Fruit fly (Drosophila melanogaster) whole organism, embryonic: ENCODE results near the gene Sec13.

Source experiments
- ATbp ChIP-seq: fragments of 200-800 bp; sonication (Bioruptor generic); optimal IDR thresholded peaks from 2 replicates; lab custom pipeline; 2017; ENCODE audit warnings: missing biosample characterization, mild to moderate bottlenecking, missing genetic modification characterization, missing genetic modification reagents
- Atf6 ChIP-seq: fragments of 200-800 bp; sonication (Bioruptor generic); IDR thresholded peaks from 2 replicates; pipeline ENCODE4 v1.3.6; 2022; ENCODE audit warnings: missing biosample characterization, missing genetic modification characterization
- CG11247 ChIP-seq: fragments of 200-800 bp; sonication (Bioruptor generic); IDR thresholded peaks from 2 replicates; pipeline ENCODE4 v1.3.6; 2022; ENCODE audit warnings: missing biosample characterization, missing genetic modification characterization
- CG12104 ChIP-seq: fragments of 200-800 bp; sonication (Bioruptor generic); optimal IDR thresholded peaks from 3 replicates; lab custom pipeline; 2016; ENCODE audit warnings: missing biosample characterization, missing genetic modification characterization
- CG13287 ChIP-seq: fragments of 200-800 bp; sonication (Bioruptor generic); IDR thresholded peaks from 2 replicates; pipeline ENCODE4 v1.3.6; 2022; ENCODE audit warnings: missing biosample characterization, missing genetic modification characterization; ENCODE audit not compliant: partially characterized antibody
- CG17328 ChIP-seq: fragments of 200-800 bp; sonication (Bioruptor generic); IDR thresholded peaks from 2 replicates; pipeline ENCODE4 v1.3.6; 2022; ENCODE audit warnings: missing biosample characterization, missing genetic modification characterization
- CG17568 ChIP-seq: fragments of 200-800 bp; sonication (Bioruptor generic); optimal IDR thresholded peaks from 2 replicates; lab custom pipeline; 2018; ENCODE audit warnings: missing biosample characterization, mild to moderate bottlenecking, missing genetic modification characterization, moderate library complexity
- CG2116 ChIP-seq: fragments of 200-800 bp; sonication (Bioruptor generic); optimal IDR thresholded peaks from 3 replicates; lab custom pipeline; 2018; ENCODE audit warnings: missing biosample characterization, mild to moderate bottlenecking, missing genetic modification characterization
- CG31224 ChIP-seq: fragments of 200-800 bp; sonication (Bioruptor generic); IDR thresholded peaks from 2 replicates; pipeline ENCODE4 v1.3.6; 2022; ENCODE audit warnings: missing biosample characterization, missing genetic modification characterization
- CG31388 ChIP-seq: fragments of 200-800 bp; sonication (Bioruptor generic); optimal IDR thresholded peaks from 2 replicates; lab custom pipeline; 2016; ENCODE audit warnings: missing biosample characterization, missing genetic modification characterization
- CG42726 ChIP-seq: fragments of 200-800 bp; sonication (Bioruptor generic); IDR thresholded peaks from 2 replicates; pipeline ENCODE4 v1.3.6; 2022; ENCODE audit warnings: missing biosample characterization, missing genetic modification characterization; ENCODE audit not compliant: partially characterized antibody
- CG5180 ChIP-seq: fragments of 200-800 bp; sonication (Bioruptor generic); optimal IDR thresholded peaks from 3 replicates; lab custom pipeline; 2017; ENCODE audit warnings: missing biosample characterization, missing genetic modification characterization, mild to moderate bottlenecking, moderate library complexity, missing genetic modification reagents
- CG7357 ChIP-seq: fragments of 200-800 bp; sonication (Bioruptor generic); IDR thresholded peaks from 3 replicates; pipeline ENCODE4 v1.3.6; 2022; ENCODE audit warnings: missing biosample characterization, missing genetic modification characterization
- D19B ChIP-seq: fragments of 200-800 bp; sonication (Bioruptor generic); optimal IDR thresholded peaks from 2 replicates; lab custom pipeline; 2017; ENCODE audit warnings: missing biosample characterization, mild to moderate bottlenecking, missing genetic modification characterization
- Fer2 ChIP-seq: fragments of 200-800 bp; sonication (Bioruptor generic); optimal IDR thresholded peaks from 2 replicates; lab custom pipeline; 2018; ENCODE audit warnings: missing biosample characterization, mild to moderate bottlenecking, missing genetic modification characterization, moderate library complexity
- H15 ChIP-seq: fragments of 200-800 bp; sonication (Bioruptor generic); IDR thresholded peaks from 3 replicates; pipeline ENCODE4 v1.3.6; 2022; ENCODE audit warnings: missing biosample characterization, missing genetic modification characterization
- Hr51 ChIP-seq, 2 experiments: fragments of 200-800 bp; sonication (Bioruptor generic); optimal IDR thresholded peaks; 2 replicates in 1 of 2; 3 replicates in 1 of 2; lab custom pipeline; 2016 to 2018; ENCODE audit warnings: missing biosample characterization in 2 of 2, missing genetic modification characterization in 2 of 2, mild to moderate bottlenecking in 1 of 2, moderate library complexity in 1 of 2
- Max ChIP-seq: fragments of 200-800 bp; sonication (Bioruptor generic); optimal IDR thresholded peaks from 2 replicates; lab custom pipeline; 2016; ENCODE audit warnings: missing biosample characterization, mild to moderate bottlenecking, missing genetic modification characterization
- Nf-YB ChIP-seq: fragments of 200-800 bp; sonication (Bioruptor generic); optimal IDR thresholded peaks from 3 replicates; lab custom pipeline; 2019; ENCODE audit warnings: missing biosample characterization, mild to moderate bottlenecking, missing genetic modification characterization, moderate library complexity
- Oaz ChIP-seq: fragments of 200-800 bp; sonication (Bioruptor generic); IDR thresholded peaks from 2 replicates; pipeline ENCODE4 v1.3.6; 2022; ENCODE audit warnings: missing biosample characterization, missing genetic modification characterization
- Scr ChIP-seq: fragments of 200-800 bp; sonication (Bioruptor generic); IDR thresholded peaks from 2 replicates; pipeline ENCODE4 v1.3.6; 2022; ENCODE audit warnings: missing biosample characterization, missing genetic modification characterization; ENCODE audit not compliant: partially characterized antibody
- Sox102F ChIP-seq: fragments of 200-800 bp; sonication (Bioruptor generic); optimal IDR thresholded peaks from 2 replicates; lab custom pipeline; 2018; ENCODE audit warnings: missing biosample characterization, mild to moderate bottlenecking, missing genetic modification characterization, moderate library complexity
- Sry-δ ChIP-seq: fragments of 200-800 bp; sonication (Bioruptor generic); optimal IDR thresholded peaks from 2 replicates; lab custom pipeline; 2016; ENCODE audit warnings: missing biosample characterization, missing genetic modification characterization
- Stat92E ChIP-seq, 3 experiments: fragments of >200 bp in 2 of 3; fragments of 200-800 bp in 1 of 3; sonication (Bioruptor generic) in 1 of 3; optimal IDR thresholded peaks; 2 replicates each; lab custom pipeline; 2017 to 2019; ENCODE audit warnings: missing biosample characterization in 3 of 3, missing genetic modification characterization in 3 of 3, mild to moderate bottlenecking in 1 of 3, moderate library complexity in 1 of 3
- ab ChIP-seq: fragments of 200-800 bp; sonication (Bioruptor generic); optimal IDR thresholded peaks from 2 replicates; lab custom pipeline; 2016; ENCODE audit warnings: missing biosample characterization, missing genetic modification characterization
- bowl ChIP-seq: fragments of 200-800 bp; sonication (Bioruptor generic); IDR thresholded peaks from 2 replicates; pipeline ENCODE4 v1.3.6; 2022; ENCODE audit warnings: missing biosample characterization, missing genetic modification characterization
- br ChIP-seq: fragments of >200 bp; optimal IDR thresholded peaks from 2 replicates; lab custom pipeline; 2017
- cato ChIP-seq: fragments of 200-800 bp; sonication (Bioruptor generic); optimal IDR thresholded peaks from 2 replicates; lab custom pipeline; 2016; ENCODE audit warnings: missing biosample characterization, missing genetic modification characterization, borderline replicate concordance
- dimm ChIP-seq: fragments of 200-800 bp; sonication (Bioruptor generic); IDR thresholded peaks from 2 replicates; pipeline ENCODE4 v1.3.6; 2022; ENCODE audit warnings: missing biosample characterization, missing genetic modification characterization
- dmrt11E ChIP-seq: fragments of 200-800 bp; sonication (Bioruptor generic); optimal IDR thresholded peaks from 3 replicates; lab custom pipeline; 2018; ENCODE audit warnings: missing biosample characterization, mild to moderate bottlenecking, missing genetic modification characterization, moderate library complexity
- dysf ChIP-seq: fragments of 200-800 bp; sonication (Bioruptor generic); IDR thresholded peaks from 3 replicates; pipeline ENCODE4 v1.3.6; 2022; ENCODE audit warnings: missing biosample characterization, missing genetic modification characterization
- emc ChIP-seq: fragments of 200-800 bp; sonication (Bioruptor generic); optimal IDR thresholded peaks from 2 replicates; lab custom pipeline; 2016; ENCODE audit warnings: missing biosample characterization, missing genetic modification characterization
- esg ChIP-seq: fragments of 200-800 bp; sonication (Bioruptor generic); conservative IDR thresholded peaks from 2 replicates; pipeline ENCODE4 v1.3.6; 2022; ENCODE audit warnings: missing biosample characterization, missing genetic modification characterization
- fd102C ChIP-seq: fragments of 200-800 bp; sonication (Bioruptor generic); optimal IDR thresholded peaks from 2 replicates; lab custom pipeline; 2018; ENCODE audit warnings: missing biosample characterization, mild to moderate bottlenecking, missing genetic modification characterization, moderate library complexity
- fd96Cb ChIP-seq: fragments of 200-800 bp; sonication (Bioruptor generic); optimal IDR thresholded peaks from 2 replicates; lab custom pipeline; 2018; ENCODE audit warnings: missing biosample characterization, mild to moderate bottlenecking, missing genetic modification characterization, moderate library complexity
- gcm2 ChIP-seq: fragments of 200-800 bp; sonication (Bioruptor generic); optimal IDR thresholded peaks from 2 replicates; lab custom pipeline; 2016; ENCODE audit warnings: missing biosample characterization, missing genetic modification characterization
- insv ChIP-seq, 2 experiments: fragments of 200-800 bp; sonication (Bioruptor generic); optimal IDR thresholded peaks; 3 replicates each; lab custom pipeline; 2016 to 2018; ENCODE audit warnings: missing biosample characterization in 2 of 2, missing genetic modification characterization in 2 of 2
- jumu ChIP-seq: fragments of 200-800 bp; sonication (Bioruptor generic); optimal IDR thresholded peaks from 3 replicates; lab custom pipeline; 2016; ENCODE audit warnings: missing biosample characterization, missing genetic modification characterization
- lab ChIP-seq: fragments of 200-800 bp; sonication (Bioruptor generic); optimal IDR thresholded peaks from 3 replicates; lab custom pipeline; 2017; ENCODE audit warnings: missing biosample characterization, missing genetic modification characterization, mild to moderate bottlenecking, moderate library complexity, missing genetic modification reagents
- lmd ChIP-seq: fragments of 200-800 bp; sonication (Bioruptor generic); IDR thresholded peaks from 2 replicates; pipeline ENCODE4 v1.3.6; 2022; ENCODE audit warnings: missing biosample characterization, missing genetic modification characterization
- maf-S ChIP-seq: fragments of 200-800 bp; sonication (Bioruptor generic); optimal IDR thresholded peaks from 2 replicates; lab custom pipeline; 2016; ENCODE audit warnings: missing biosample characterization, missing genetic modification characterization
- mirr ChIP-seq: fragments of 200-800 bp; sonication (Bioruptor generic); optimal IDR thresholded peaks from 3 replicates; lab custom pipeline; 2018; ENCODE audit warnings: missing biosample characterization, mild to moderate bottlenecking, missing genetic modification characterization
- nom ChIP-seq: fragments of 200-800 bp; sonication (Bioruptor generic); optimal IDR thresholded peaks from 2 replicates; lab custom pipeline; 2017; ENCODE audit warnings: missing biosample characterization, missing genetic modification characterization, mild to moderate bottlenecking, moderate library complexity, missing genetic modification reagents
- onecut ChIP-seq: fragments of 200-800 bp; sonication (Bioruptor generic); IDR thresholded peaks from 2 replicates; pipeline ENCODE4 v1.3.6; 2022; ENCODE audit warnings: missing biosample characterization, missing genetic modification characterization
- org-1 ChIP-seq: fragments of 200-800 bp; sonication (Bioruptor generic); optimal IDR thresholded peaks from 2 replicates; lab custom pipeline; 2017; ENCODE audit warnings: missing biosample characterization, missing genetic modification characterization
- peb ChIP-seq: fragments of 200-800 bp; sonication (Bioruptor generic); IDR thresholded peaks from 2 replicates; pipeline ENCODE4 v1.3.6; 2022; ENCODE audit warnings: missing biosample characterization, missing genetic modification characterization
- sisA ChIP-seq: fragments of 200-800 bp; sonication (Bioruptor generic); IDR thresholded peaks from 2 replicates; pipeline ENCODE4 v1.3.6; 2022; ENCODE audit warnings: missing biosample characterization, missing genetic modification characterization
- sqz ChIP-seq: fragments of 200-800 bp; sonication (Bioruptor generic); optimal IDR thresholded peaks from 3 replicates; lab custom pipeline; 2018; ENCODE audit warnings: missing biosample characterization, mild to moderate bottlenecking, missing genetic modification characterization
- trem ChIP-seq: fragments of 200-800 bp; optimal IDR thresholded peaks from 3 replicates; lab custom pipeline; 2019; ENCODE audit warnings: missing biosample characterization, mild to moderate bottlenecking, missing genetic modification characterization, moderate library complexity
- unc-4 ChIP-seq: fragments of 200-800 bp; sonication (Bioruptor generic); IDR thresholded peaks from 2 replicates; pipeline ENCODE4 v1.3.6; 2022; ENCODE audit warnings: missing biosample characterization, missing genetic modification characterization; ENCODE audit not compliant: partially characterized antibody

Sec13 gene

DNA sequence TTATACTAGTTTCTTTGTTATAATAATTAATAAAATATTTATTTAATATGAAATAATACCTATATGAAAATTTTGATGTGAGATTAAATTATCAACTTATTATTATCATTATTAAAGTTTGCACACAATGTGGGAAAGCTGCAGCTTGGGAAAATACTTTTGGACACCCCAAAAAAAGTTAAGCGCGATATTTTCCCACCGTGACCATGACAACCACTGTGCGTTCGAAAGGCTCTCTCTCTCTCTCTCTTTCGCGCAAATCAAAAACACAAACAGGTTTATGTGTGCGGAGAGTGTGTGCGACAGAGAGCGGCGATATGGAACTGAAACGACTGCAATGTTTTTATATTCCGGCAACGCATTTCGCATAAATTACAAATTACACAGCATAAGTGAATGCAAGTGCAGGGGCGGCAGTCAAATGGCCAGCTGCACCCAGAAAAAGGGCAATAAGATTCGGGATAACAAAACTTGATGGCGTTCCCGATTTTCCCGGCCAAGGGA is 9.1 kb upstream of the Sec13 start (continued):
- TF ChIP-seq CG12104 (GFP tag; lab: Kevin White, UChicago): peak; percentile 61
- no peak; the same call in 1 of the 2 replicates for TF ChIP-seq CG31224 (GFP tag; lab: Robert Waterston, UW)
- TF ChIP-seq lmd (GFP tag; lab: Robert Waterston, UW): peak; percentile 50
- TF ChIP-seq org-1: peak; percentile 26
- TF ChIP-seq ATbp (GFP tag; lab: Kevin White, UChicago): peak; percentile 30
- peak; percentile 32; the same call in 1 of the 2 replicates for TF ChIP-seq sisA
- no peak for TF ChIP-seq cato (GFP tag; lab: Kevin White, UChicago)
- peak; percentile 58; the same call in 2 of the 3 replicates for TF ChIP-seq dysf
- TF ChIP-seq Oaz (GFP tag; lab: Robert Waterston, UW): no peak
- peak; percentile 20 for TF ChIP-seq D19B (GFP tag; lab: Kevin White, UChicago)
- no peak for TF ChIP-seq CG2116 (GFP tag; lab: Kevin White, UChicago)
- TF ChIP-seq bowl: no peak
- TF ChIP-seq mirr: no peak
- TF ChIP-seq trem: peak; percentile 12
- TF ChIP-seq insv (GFP tag; optimal IDR thresholded peaks at IDR 0.05; lab: Kevin White, UChicago): no peak
- no peak for TF ChIP-seq br (lab: Kevin White, UChicago)
- TF ChIP-seq nom (GFP tag; lab: Kevin White, UChicago): no peak
- peak; percentile 45; the same call in 1 of the 3 replicates for TF ChIP-seq CG7357 (GFP tag; lab: Robert Waterston, UW)
- peak; percentile 47 for TF ChIP-seq lab (GFP tag; lab: Kevin White, UChicago)
- no peak for TF ChIP-seq gcm2 (GFP tag; lab: Kevin White, UChicago)
- TF ChIP-seq ab (GFP tag; lab: Kevin White, UChicago): no peak
- no peak for TF ChIP-seq unc-4 (GFP tag; lab: Robert Waterston, UW)
- no peak for TF ChIP-seq Atf6 (GFP tag; lab: Robert Waterston, UW)
- no peak for TF ChIP-seq peb
- peak; percentile 70 for TF ChIP-seq dmrt11E (tag; lab: Kevin White, UChicago)
- no peak for TF ChIP-seq Stat92E (GFP tag; optimal IDR thresholded peaks at IDR 0.05; lab: Kevin White, UChicago)
- peak; percentile 58 for TF ChIP-seq fd96Cb (tag; lab: Kevin White, UChicago)
- TF ChIP-seq Sry-δ: no peak
- TF ChIP-seq CG42726 (GFP tag; lab: Robert Waterston, UW): no peak
- peak in 1 of 2 experiments; percentile 60 for TF ChIP-seq Hr51 (GFP tag; optimal IDR thresholded peaks at IDR 0.05; lab: Kevin White, UChicago)
- TF ChIP-seq Max (GFP tag; lab: Kevin White, UChicago): no peak
- TF ChIP-seq CG17328 (GFP tag; lab: Robert Waterston, UW): peak; percentile 22; the same call in 1 of the 2 replicates
- TF ChIP-seq CG13287: no peak
- no peak for TF ChIP-seq Scr
- TF ChIP-seq esg (GFP tag; lab: Robert Waterston, UW): no peak
- peak; percentile 30; the same call in 1 of the 2 replicates for TF ChIP-seq onecut (GFP tag; lab: Robert Waterston, UW)
- TF ChIP-seq CG11247 (GFP tag; lab: Robert Waterston, UW): peak; percentile 48
- no peak for TF ChIP-seq CG31388 (GFP tag; lab: Kevin White, UChicago)
- peak; percentile 57 for TF ChIP-seq Sox102F (GFP tag; lab: Kevin White, UChicago)
- no peak for TF ChIP-seq emc (GFP tag; lab: Kevin White, UChicago)
- TF ChIP-seq jumu (GFP tag; lab: Kevin White, UChicago): no peak
- peak; percentile 0 for TF ChIP-seq Nf-YB (GFP tag; lab: Kevin White, UChicago)
- no peak for TF ChIP-seq maf-S (GFP tag; lab: Kevin White, UChicago)
- TF ChIP-seq dimm (GFP tag; lab: Robert Waterston, UW): no peak
- 0 out of 3 replicates have a peak, but pooled peaks have one; percentile 5 for TF ChIP-seq H15 (GFP tag; lab: Robert Waterston, UW)
- no peak for TF ChIP-seq fd102C
- no peak for TF ChIP-seq Fer2 (tag; lab: Kevin White, UChicago)
- TF ChIP-seq CG17568 (GFP tag; lab: Kevin White, UChicago): no peak
- TF ChIP-seq CG5180 (GFP tag; lab: Kevin White, UChicago): peak; percentile 11
- TF ChIP-seq sqz (GFP tag; lab: Kevin White, UChicago): peak; percentile 49
